Worm (Caenorhabditis elegans) whole organism, L2 larva: ENCODE data around the gene B0310.1.

ENCODE experiments used
- F13H6.1 ChIP-seq: sonication (generic microtip); optimal IDR thresholded peaks from 2 replicates; lab custom pipeline; 2016; ENCODE audit warnings: missing genetic modification characterization, missing compliant biosample characterization
- aly-2 ChIP-seq: fragments of 150-350 bp; optimal IDR thresholded peaks from 2 replicates; lab custom pipeline; 2014; ENCODE audit warnings: missing biosample characterization, missing genetic modification characterization
- ama-1 ChIP-seq: fragments of 150-350 bp; optimal IDR thresholded peaks from 2 replicates; lab custom pipeline; 2018; ENCODE audit warnings: inconsistent platforms
- fos-1 ChIP-seq: fragments of 150-350 bp; optimal IDR thresholded peaks from 2 replicates; lab custom pipeline; 2014; ENCODE audit warnings: missing biosample characterization, missing genetic modification characterization
- nhr-11 ChIP-seq: fragments of 150-350 bp; optimal IDR thresholded peaks from 2 replicates; lab custom pipeline; 2014; ENCODE audit warnings: missing biosample characterization, missing genetic modification characterization
- nhr-6 ChIP-seq: fragments of 150-350 bp; optimal IDR thresholded peaks from 2 replicates; lab custom pipeline; 2014; ENCODE audit warnings: missing biosample characterization, missing genetic modification characterization
- skn-1 ChIP-seq: sonication (generic microtip); optimal IDR thresholded peaks from 2 replicates; lab custom pipeline; 2017; ENCODE audit warnings: missing biosample characterization, missing genetic modification characterization
- snpc-4 ChIP-seq: fragments of 150-350 bp; optimal IDR thresholded peaks from 2 replicates; lab custom pipeline; 2014; ENCODE audit warnings: missing biosample characterization, missing genetic modification characterization
- ztf-4 ChIP-seq: fragments of 150-350 bp; optimal IDR thresholded peaks from 2 replicates; lab custom pipeline; 2014; ENCODE audit warnings: missing biosample characterization, missing genetic modification characterization

ce11 chrX:476261-476660, 16.8 kb upstream of the B0310.1 start, which contains the start of gene F38G1.3:
- TF ChIP-seq skn-1 (tag; lab: Kevin White, UChicago) (no peak), ztf-4 (no peak), nhr-6 (no peak), ama-1 (lab: Kevin White, UChicago) (no peak), nhr-11 (tag; lab: Kevin White, UChicago) (no peak), F13H6.1 (tag; lab: Kevin White, UChicago) (no peak), aly-2 (tag; lab: Kevin White, UChicago) (no peak), snpc-4 (tag; lab: Kevin White, UChicago) (no peak), fos-1 (no peak)
